Fruit fly (Drosophila melanogaster) whole organism, embryonic: ENCODE measurements around the gene CG7342.

Experiments
- CG10462 ChIP-seq: fragments of 200-800 bp; sonication (Bioruptor generic); optimal IDR thresholded peaks from 2 replicates; lab custom pipeline; 2016; ENCODE audit warnings: missing biosample characterization, missing genetic modification characterization
- CG13894 ChIP-seq: fragments of 200-800 bp; sonication (Bioruptor generic); optimal IDR thresholded peaks from 3 replicates; lab custom pipeline; 2018; ENCODE audit warnings: missing biosample characterization, mild to moderate bottlenecking, missing genetic modification characterization, moderate library complexity
- CG18599 ChIP-seq: fragments of 200-800 bp; sonication (Bioruptor generic); optimal IDR thresholded peaks from 3 replicates; lab custom pipeline; 2017; ENCODE audit warnings: missing biosample characterization, missing genetic modification characterization, mild to moderate bottlenecking, moderate library complexity, missing genetic modification reagents
- CG31365 ChIP-seq: fragments of 200-800 bp; sonication (Bioruptor generic); optimal IDR thresholded peaks from 2 replicates; lab custom pipeline; 2018; ENCODE audit warnings: missing biosample characterization, mild to moderate bottlenecking, missing genetic modification characterization
- CG32532 ChIP-seq: fragments of 200-800 bp; sonication (Bioruptor generic); IDR thresholded peaks from 2 replicates; pipeline ENCODE4 v1.3.6; 2022; ENCODE audit warnings: missing biosample characterization, missing genetic modification characterization
- CG32767 ChIP-seq: fragments of 200-800 bp; sonication (Bioruptor generic); IDR thresholded peaks from 2 replicates; pipeline ENCODE4 v1.3.6; 2022; ENCODE audit warnings: missing biosample characterization, missing genetic modification characterization
- CG3726 ChIP-seq: fragments of 200-800 bp; sonication (Bioruptor generic); IDR thresholded peaks from 3 replicates; pipeline ENCODE4, ENCODE4 v1.3.6; 2022; ENCODE audit warnings: missing biosample characterization, missing genetic modification characterization
- CG4360 ChIP-seq: fragments of 200-800 bp; sonication (Bioruptor generic); IDR thresholded peaks from 2 replicates; pipeline ENCODE4 v1.3.6; 2022; ENCODE audit warnings: missing biosample characterization, missing genetic modification characterization
- CG7357 ChIP-seq: fragments of 200-800 bp; sonication (Bioruptor generic); IDR thresholded peaks from 3 replicates; pipeline ENCODE4 v1.3.6; 2022; ENCODE audit warnings: missing biosample characterization, missing genetic modification characterization
- CG8359 ChIP-seq: fragments of 200-800 bp; sonication (Bioruptor generic); optimal IDR thresholded peaks from 2 replicates; lab custom pipeline; 2017; ENCODE audit warnings: missing biosample characterization, mild to moderate bottlenecking, missing genetic modification characterization, borderline replicate concordance
- CG8765 ChIP-seq: fragments of 200-800 bp; sonication (Bioruptor generic); IDR thresholded peaks from 2 replicates; pipeline ENCODE4 v1.3.6; 2022; ENCODE audit warnings: missing biosample characterization, missing genetic modification characterization
- Chrac-16 ChIP-seq: fragments of 200-800 bp; sonication (Bioruptor generic); optimal IDR thresholded peaks from 3 replicates; lab custom pipeline; 2016; ENCODE audit warnings: missing biosample characterization, missing genetic modification characterization
- Dp ChIP-seq: fragments of 200-800 bp; sonication (Bioruptor generic); optimal IDR thresholded peaks from 2 replicates; lab custom pipeline; 2018; ENCODE audit warnings: missing biosample characterization, mild to moderate bottlenecking, missing genetic modification characterization, moderate library complexity
- Fer3 ChIP-seq: fragments of 200-800 bp; sonication (Bioruptor generic); optimal IDR thresholded peaks from 2 replicates; lab custom pipeline; 2018; ENCODE audit warnings: missing biosample characterization, mild to moderate bottlenecking, missing genetic modification characterization, moderate library complexity
- HHEX ChIP-seq: fragments of 200-800 bp; sonication (Bioruptor generic); optimal IDR thresholded peaks from 3 replicates; lab custom pipeline; 2017; ENCODE audit warnings: missing biosample characterization, mild to moderate bottlenecking, missing genetic modification characterization, missing genetic modification reagents
- Mrtf ChIP-seq: fragments of 200-800 bp; sonication (Bioruptor generic); IDR thresholded peaks from 3 replicates; pipeline ENCODE4 v1.3.6; 2022; ENCODE audit warnings: missing biosample characterization, missing genetic modification characterization
- NFAT ChIP-seq: fragments of 200-800 bp; sonication (Bioruptor generic); IDR thresholded peaks from 2 replicates; pipeline ENCODE4 v1.3.6; 2022; ENCODE audit warnings: missing biosample characterization, missing genetic modification characterization
- Nf-YA ChIP-seq: fragments of 200-800 bp; sonication (Bioruptor generic); IDR thresholded peaks from 2 replicates; pipeline ENCODE4 v1.3.6; 2022; ENCODE audit warnings: missing biosample characterization, missing genetic modification characterization
- Nf-YC ChIP-seq: fragments of 200-800 bp; optimal IDR thresholded peaks from 3 replicates; lab custom pipeline; 2019; ENCODE audit warnings: missing biosample characterization, mild to moderate bottlenecking, missing genetic modification characterization, moderate library complexity
- Rfx ChIP-seq: fragments of 200-800 bp; sonication (Bioruptor generic); IDR thresholded peaks from 2 replicates; pipeline ENCODE4 v1.3.6; 2022; ENCODE audit warnings: missing biosample characterization, missing genetic modification characterization
- Scr ChIP-seq: fragments of 200-800 bp; sonication (Bioruptor generic); IDR thresholded peaks from 2 replicates; pipeline ENCODE4 v1.3.6; 2022; ENCODE audit warnings: missing biosample characterization, missing genetic modification characterization; ENCODE audit not compliant: partially characterized antibody
- Six4 ChIP-seq: fragments of 200-800 bp; sonication (Bioruptor generic); optimal IDR thresholded peaks from 2 replicates; lab custom pipeline; 2016; ENCODE audit warnings: missing biosample characterization, missing genetic modification characterization
- Sry-δ ChIP-seq: fragments of 200-800 bp; sonication (Bioruptor generic); optimal IDR thresholded peaks from 2 replicates; lab custom pipeline; 2016; ENCODE audit warnings: missing biosample characterization, missing genetic modification characterization
- Trl ChIP-seq, 3 experiments: fragments of >200 bp in 2 of 3; fragments of 200-800 bp in 1 of 3; sonication (Bioruptor generic) in 1 of 3; optimal IDR thresholded peaks; 2 replicates in 1 of 3; 3 replicates in 2 of 3; lab custom pipeline; 2016 to 2017; ENCODE audit warnings: missing biosample characterization in 1 of 3, missing genetic modification characterization in 1 of 3
- Vsx1 ChIP-seq: fragments of 200-800 bp; sonication (Bioruptor generic); optimal IDR thresholded peaks from 2 replicates; lab custom pipeline; 2017; ENCODE audit warnings: missing biosample characterization, mild to moderate bottlenecking, missing genetic modification characterization, missing genetic modification reagents
- amos ChIP-seq: fragments of 200-800 bp; sonication (Bioruptor generic); IDR thresholded peaks from 2 replicates; pipeline ENCODE4 v1.3.6; 2022; ENCODE audit warnings: missing biosample characterization, missing genetic modification characterization; ENCODE audit not compliant: partially characterized antibody
- aop ChIP-seq: fragments of 200-800 bp; sonication (Bioruptor generic); IDR thresholded peaks from 2 replicates; pipeline ENCODE4 v1.3.6; 2022; ENCODE audit warnings: missing biosample characterization, missing genetic modification characterization
- az2 ChIP-seq: fragments of 200-800 bp; sonication (Bioruptor generic); optimal IDR thresholded peaks from 3 replicates; lab custom pipeline; 2016; ENCODE audit warnings: missing biosample characterization, missing genetic modification characterization
- btn ChIP-seq: fragments of 200-800 bp; sonication (Bioruptor generic); optimal IDR thresholded peaks from 2 replicates; lab custom pipeline; 2016; ENCODE audit warnings: missing biosample characterization, missing genetic modification characterization
- chinmo ChIP-seq: fragments of 200-800 bp; sonication (Bioruptor generic); IDR thresholded peaks from 4 replicates; pipeline ENCODE4 v1.3.6; 2022; ENCODE audit warnings: missing biosample characterization, missing genetic modification characterization; ENCODE audit not compliant: partially characterized antibody
- dan ChIP-seq: fragments of 200-800 bp; sonication (Bioruptor generic); IDR thresholded peaks from 2 replicates; pipeline ENCODE4 v1.3.6; 2022; ENCODE audit warnings: missing biosample characterization, missing genetic modification characterization
- danr ChIP-seq: fragments of 200-800 bp; sonication (Bioruptor generic); IDR thresholded peaks from 2 replicates; pipeline ENCODE4 v1.3.6; 2022; ENCODE audit warnings: missing biosample characterization, missing genetic modification characterization
- ftz-f1 ChIP-seq: fragments of 200-800 bp; sonication (Bioruptor generic); optimal IDR thresholded peaks from 2 replicates; lab custom pipeline; 2016; ENCODE audit warnings: missing biosample characterization, missing genetic modification characterization
- gem ChIP-seq: fragments of 200-800 bp; sonication (Bioruptor generic); optimal IDR thresholded peaks from 2 replicates; lab custom pipeline; 2019; ENCODE audit warnings: missing biosample characterization, mild to moderate bottlenecking, missing genetic modification characterization, moderate library complexity
- hbn ChIP-seq: fragments of 200-800 bp; sonication (Bioruptor generic); IDR thresholded peaks from 2 replicates; pipeline ENCODE4 v1.3.6; 2022; ENCODE audit warnings: missing biosample characterization, missing genetic modification characterization; ENCODE audit not compliant: partially characterized antibody
- her ChIP-seq: fragments of 200-800 bp; sonication (Bioruptor generic); optimal IDR thresholded peaks from 2 replicates; lab custom pipeline; 2016; ENCODE audit warnings: missing biosample characterization, missing genetic modification characterization
- ken ChIP-seq: fragments of 200-800 bp; sonication (Bioruptor generic); IDR thresholded peaks from 3 replicates; pipeline ENCODE4 v1.3.6; 2022; ENCODE audit warnings: missing biosample characterization, missing genetic modification characterization
- lola ChIP-seq, 3 experiments: fragments of >200 bp in 2 of 3; fragments of 200-800 bp in 1 of 3; sonication (Bioruptor generic) in 1 of 3; optimal IDR thresholded peaks; 2 replicates each; lab custom pipeline; 2017 to 2019; ENCODE audit warnings: missing biosample characterization in 3 of 3, missing genetic modification characterization in 3 of 3, mild to moderate bottlenecking in 1 of 3, moderate library complexity in 1 of 3
- nerfin-1 ChIP-seq: fragments of 200-800 bp; sonication (Bioruptor generic); optimal IDR thresholded peaks from 3 replicates; lab custom pipeline; 2019; ENCODE audit warnings: missing biosample characterization, mild to moderate bottlenecking, missing genetic modification characterization, moderate library complexity
- nerfin-2 ChIP-seq: fragments of 200-800 bp; sonication (Bioruptor generic); IDR thresholded peaks from 2 replicates; pipeline ENCODE4 v1.3.6; 2022; ENCODE audit warnings: missing biosample characterization, missing genetic modification characterization; ENCODE audit not compliant: partially characterized antibody
- prd ChIP-seq, 3 experiments: fragments of >200 bp in 2 of 3; fragments of 200-800 bp in 1 of 3; sonication (Bioruptor generic) in 1 of 3; optimal IDR thresholded peaks in 2 of 3; IDR thresholded peaks in 1 of 3; 2 replicates in 2 of 3; 3 replicates in 1 of 3; pipeline versions ENCODE4 v1.3.6 to Lab custom; 2017 to 2022; ENCODE audit warnings: missing biosample characterization in 1 of 3, missing genetic modification characterization in 1 of 3
- sc ChIP-seq, 3 experiments: fragments of >200 bp in 2 of 3; fragments of 200-800 bp in 1 of 3; sonication (Bioruptor generic) in 1 of 3; optimal IDR thresholded peaks; 2 replicates in 2 of 3; 3 replicates in 1 of 3; lab custom pipeline; 2017; ENCODE audit warnings: mild to moderate bottlenecking in 1 of 3, missing biosample characterization in 1 of 3, missing genetic modification characterization in 1 of 3, missing genetic modification reagents in 1 of 3
- schlank ChIP-seq: fragments of 200-800 bp; sonication (Bioruptor generic); optimal IDR thresholded peaks from 2 replicates; lab custom pipeline; 2018; ENCODE audit warnings: missing biosample characterization, mild to moderate bottlenecking, missing genetic modification characterization
- sim ChIP-seq: fragments of 200-800 bp; sonication (Bioruptor generic); IDR thresholded peaks from 2 replicates; pipeline ENCODE4 v1.3.6; 2022; ENCODE audit warnings: missing biosample characterization, missing genetic modification characterization
- slbo ChIP-seq: fragments of 200-800 bp; sonication (Bioruptor generic); IDR thresholded peaks from 2 replicates; pipeline ENCODE4 v1.3.6; 2022; ENCODE audit warnings: missing biosample characterization, missing genetic modification characterization
- stwl ChIP-seq: fragments of 200-800 bp; sonication (Bioruptor generic); optimal IDR thresholded peaks from 3 replicates; lab custom pipeline; 2018; ENCODE audit warnings: missing biosample characterization, mild to moderate bottlenecking, missing genetic modification characterization, moderate library complexity
- sug ChIP-seq: fragments of 200-800 bp; optimal IDR thresholded peaks from 2 replicates; lab custom pipeline; 2019; ENCODE audit warnings: missing biosample characterization, mild to moderate bottlenecking, missing genetic modification characterization, moderate library complexity

CG7342 gene

dm6 chr3R:19623606-19624005 is 20.4 kb downstream of the CG7342 start (continued):
- peak; percentile 28 for TF ChIP-seq Chrac-16 (GFP tag; lab: Kevin White, UChicago)
- TF ChIP-seq Scr (GFP tag; lab: Robert Waterston, UW) = no peak
- peak; percentile 58; the same call in 2 of the 3 replicates for TF ChIP-seq CG7357 (GFP tag; lab: Robert Waterston, UW)

- TF ChIP-seq danr (GFP tag; lab: Robert Waterston, UW) = no peak
- TF ChIP-seq CG13894 (tag; lab: Kevin White, UChicago) = peak; percentile 59
- no peak for TF ChIP-seq Nf-YA (GFP tag; lab: Robert Waterston, UW)
- no peak for TF ChIP-seq CG32767 (GFP tag; lab: Robert Waterston, UW)
- no peak for TF ChIP-seq nerfin-2 (GFP tag; lab: Robert Waterston, UW)
- peak in 1 of 2 experiments; percentile 59 for TF ChIP-seq Trl (optimal IDR thresholded peaks at IDR 0.05; lab: Kevin White, UChicago)
- TF ChIP-seq Trl (GFP tag; optimal IDR thresholded peaks at IDR 0.05; lab: Kevin White, UChicago) = no peak
- TF ChIP-seq amos (GFP tag; lab: Robert Waterston, UW) = no peak
- no peak for TF ChIP-seq CG8765 (GFP tag; lab: Robert Waterston, UW)
- no peak for TF ChIP-seq sim (GFP tag; lab: Robert Waterston, UW)
- TF ChIP-seq CG4360 (GFP tag; lab: Robert Waterston, UW) = no peak
- no peak for TF ChIP-seq slbo (GFP tag; lab: Robert Waterston, UW)
- peak; percentile 51 for TF ChIP-seq Rfx (GFP tag; lab: Robert Waterston, UW)
- TF ChIP-seq CG18599 = no peak
- no peak for TF ChIP-seq Dp (GFP tag; lab: Kevin White, UChicago)
- no peak for TF ChIP-seq az2 (GFP tag; lab: Kevin White, UChicago)
- TF ChIP-seq HHEX (GFP tag; lab: Kevin White, UChicago) = no peak
- no peak for TF ChIP-seq Mrtf (GFP tag; lab: Robert Waterston, UW)
- TF ChIP-seq Six4 (GFP tag; lab: Kevin White, UChicago) = no peak
- no peak for TF ChIP-seq Vsx1
- TF ChIP-seq Nf-YC (tag; lab: Kevin White, UChicago) = no peak
- TF ChIP-seq NFAT = 0 out of 2 replicates have a peak, but pooled peaks have one; percentile 21
- no peak for TF ChIP-seq CG3726 (GFP tag; lab: Robert Waterston, UW)
- TF ChIP-seq Sry-δ (GFP tag; lab: Kevin White, UChicago) = no peak
- no peak for TF ChIP-seq schlank (tag; lab: Kevin White, UChicago)
- no peak for TF ChIP-seq CG10462 (GFP tag; lab: Kevin White, UChicago)
- TF ChIP-seq stwl (tag; lab: Kevin White, UChicago) = no peak
- no peak for TF ChIP-seq dan (GFP tag; lab: Robert Waterston, UW)
- TF ChIP-seq CG31365 (tag; lab: Kevin White, UChicago) = no peak
- TF ChIP-seq lola (GFP tag; optimal IDR thresholded peaks at IDR 0.05; lab: Kevin White, UChicago) = no peak
- no peak for TF ChIP-seq btn (GFP tag; lab: Kevin White, UChicago)
- TF ChIP-seq prd (optimal IDR thresholded peaks at IDR 0.05; lab: Kevin White, UChicago) = no peak
- TF ChIP-seq prd (GFP tag; IDR thresholded peaks at IDR 0.05; lab: Robert Waterston, UW) = no peak
- no peak for TF ChIP-seq sc (optimal IDR thresholded peaks at IDR 0.05; lab: Kevin White, UChicago)
- no peak for TF ChIP-seq sc (GFP tag; optimal IDR thresholded peaks at IDR 0.05; lab: Kevin White, UChicago)
- TF ChIP-seq gem (tag; lab: Kevin White, UChicago) = peak; percentile 68
- no peak for TF ChIP-seq ken
- TF ChIP-seq sug (tag; lab: Kevin White, UChicago) = peak; percentile 68
- TF ChIP-seq CG8359 (GFP tag; lab: Kevin White, UChicago) = no peak
- no peak for TF ChIP-seq aop (GFP tag; lab: Robert Waterston, UW)
- no peak for TF ChIP-seq nerfin-1 (tag; lab: Kevin White, UChicago)
- TF ChIP-seq ftz-f1 = peak; percentile 34
- TF ChIP-seq hbn (GFP tag; lab: Robert Waterston, UW) = no peak
- TF ChIP-seq CG32532 (GFP tag; lab: Robert Waterston, UW) = peak; percentile 48; the same call in 1 of the 2 replicates
- no peak for TF ChIP-seq Fer3 (tag; lab: Kevin White, UChicago)
- TF ChIP-seq her = no peak
- TF ChIP-seq chinmo (GFP tag; lab: Robert Waterston, UW) = peak; percentile 75; the same call in 1 of the 4 replicates
These were observed 21.3 kb downstream of the CG7342 start for dm6 chr3R:19624482-19624881.
